Worm (Caenorhabditis elegans) whole organism, L2 larva: ENCODE measurements around the gene prx-5.
A peak's percentile ranks its signal among the peaks of the same experiment; 100 is the strongest.

Source experiments
- C34F6.9 ChIP-seq: fragments of 150-350 bp; optimal IDR thresholded peaks from 2 replicates; lab custom pipeline; 2014; ENCODE audit warnings: missing biosample characterization, missing genetic modification characterization
- R02D3.7 ChIP-seq: fragments of 150-350 bp; optimal IDR thresholded peaks from 2 replicates; lab custom pipeline; 2014; ENCODE audit warnings: missing biosample characterization, missing genetic modification characterization
- Y55F3AM.14 ChIP-seq: fragments of 200-800 bp; sonication (Bioruptor generic); optimal IDR thresholded peaks from 2 replicates; lab custom pipeline; 2018; ENCODE audit warnings: mild to moderate bottlenecking, missing genetic modification characterization, missing compliant biosample characterization
- ZK546.5 ChIP-seq: sonication (generic microtip); optimal IDR thresholded peaks from 2 replicates; lab custom pipeline; 2017; ENCODE audit warnings: missing biosample characterization, missing genetic modification characterization
- alr-1 ChIP-seq: fragments of 150-350 bp; optimal IDR thresholded peaks from 2 replicates; lab custom pipeline; 2014; ENCODE audit warnings: missing biosample characterization, missing genetic modification characterization
- ama-1 ChIP-seq: fragments of 150-350 bp; optimal IDR thresholded peaks from 2 replicates; lab custom pipeline; 2018; ENCODE audit warnings: inconsistent platforms
- blmp-1 ChIP-seq: sonication (generic microtip); optimal IDR thresholded peaks from 2 replicates; lab custom pipeline; 2017; ENCODE audit warnings: missing genetic modification characterization, mild to moderate bottlenecking, missing compliant biosample characterization, antibody characterized with exemption, moderate library complexity; ENCODE audit not compliant: insufficient read depth
- ceh-16 ChIP-seq: fragments of 150-350 bp; optimal IDR thresholded peaks from 2 replicates; lab custom pipeline; 2014; ENCODE audit warnings: missing biosample characterization, missing genetic modification characterization
- ceh-82 ChIP-seq: fragments of 150-350 bp; optimal IDR thresholded peaks from 2 replicates; lab custom pipeline; 2014; ENCODE audit warnings: missing biosample characterization, missing genetic modification characterization
- crh-2 ChIP-seq: sonication (generic microtip); optimal IDR thresholded peaks from 2 replicates; lab custom pipeline; 2017; ENCODE audit warnings: missing biosample characterization, missing genetic modification characterization
- dmd-4 ChIP-seq: sonication (generic microtip); optimal IDR thresholded peaks from 2 replicates; lab custom pipeline; 2017; ENCODE audit warnings: missing biosample characterization, missing genetic modification characterization
- elt-1 ChIP-seq: fragments of 150-350 bp; optimal IDR thresholded peaks from 2 replicates; lab custom pipeline; 2014; ENCODE audit warnings: missing biosample characterization, missing genetic modification characterization
- fos-1 ChIP-seq: fragments of 150-350 bp; optimal IDR thresholded peaks from 2 replicates; lab custom pipeline; 2014; ENCODE audit warnings: missing biosample characterization, missing genetic modification characterization
- gmeb-1 ChIP-seq: fragments of 150-350 bp; optimal IDR thresholded peaks from 2 replicates; lab custom pipeline; 2014; ENCODE audit warnings: missing biosample characterization, missing genetic modification characterization
- lin-11 ChIP-seq: fragments of 150-350 bp; sonication (generic microtip); optimal IDR thresholded peaks from 2 replicates; lab custom pipeline; 2014; ENCODE audit warnings: missing biosample characterization, missing genetic modification characterization, inconsistent platforms, mixed read lengths
- lin-13 ChIP-seq: fragments of 150-350 bp; optimal IDR thresholded peaks from 2 replicates; lab custom pipeline; 2014; ENCODE audit warnings: missing biosample characterization, missing genetic modification reagents, missing genetic modification characterization
- lin-39 ChIP-seq: fragments of 150-350 bp; optimal IDR thresholded peaks from 2 replicates; lab custom pipeline; 2014; ENCODE audit warnings: missing biosample characterization, missing genetic modification reagents, missing genetic modification characterization
- lsy-2 ChIP-seq, 2 experiments: fragments of 150-350 bp in 1 of 2; sonication (generic microtip) in 1 of 2; optimal IDR thresholded peaks; 2 replicates each; lab custom pipeline; 2014 to 2017; ENCODE audit warnings: missing biosample characterization in 2 of 2, missing genetic modification characterization in 2 of 2
- mbf-1 ChIP-seq: sonication (generic microtip); optimal IDR thresholded peaks from 2 replicates; lab custom pipeline; 2017; ENCODE audit warnings: missing biosample characterization, missing genetic modification characterization
- mdl-1 ChIP-seq, 2 experiments: fragments of 150-350 bp in 1 of 2; sonication (generic microtip) in 1 of 2; optimal IDR thresholded peaks; 2 replicates each; lab custom pipeline; 2017; ENCODE audit warnings: missing biosample characterization in 2 of 2, missing genetic modification characterization in 2 of 2
- nhr-129 ChIP-seq: fragments of 150-350 bp; optimal IDR thresholded peaks from 2 replicates; lab custom pipeline; 2014; ENCODE audit warnings: missing biosample characterization, missing genetic modification characterization
- nhr-21 ChIP-seq: fragments of 150-350 bp; optimal IDR thresholded peaks from 2 replicates; lab custom pipeline; 2014; ENCODE audit warnings: missing biosample characterization, missing genetic modification characterization
- nhr-23 ChIP-seq: fragments of 150-350 bp; optimal IDR thresholded peaks from 2 replicates; lab custom pipeline; 2014; ENCODE audit warnings: missing biosample characterization, missing genetic modification reagents, missing genetic modification characterization
- nhr-25 ChIP-seq: fragments of 150-350 bp; sonication (generic microtip); optimal IDR thresholded peaks from 3 replicates; lab custom pipeline; 2014; ENCODE audit warnings: missing biosample characterization, missing genetic modification characterization
- nhr-6 ChIP-seq: fragments of 150-350 bp; optimal IDR thresholded peaks from 2 replicates; lab custom pipeline; 2014; ENCODE audit warnings: missing biosample characterization, missing genetic modification characterization
- peb-1 ChIP-seq: fragments of 150-350 bp; optimal IDR thresholded peaks from 2 replicates; lab custom pipeline; 2014; ENCODE audit warnings: missing biosample characterization, missing genetic modification characterization
- sem-4 ChIP-seq: fragments of 150-350 bp; optimal IDR thresholded peaks from 2 replicates; lab custom pipeline; 2014; ENCODE audit warnings: missing biosample characterization, missing genetic modification reagents, missing genetic modification characterization
- sma-3 ChIP-seq: sonication (generic microtip); optimal IDR thresholded peaks from 2 replicates; lab custom pipeline; 2016; ENCODE audit warnings: missing genetic modification reagents, missing genetic modification characterization, missing compliant biosample characterization
- sma-9 ChIP-seq, 2 experiments: fragments of 150-350 bp in 1 of 2; sonication (generic microtip) in 1 of 2; optimal IDR thresholded peaks; 2 replicates each; lab custom pipeline; 2014 to 2016; ENCODE audit warnings: missing genetic modification characterization in 2 of 2, mild to moderate bottlenecking in 1 of 2, missing biosample characterization in 1 of 2, missing compliant biosample characterization in 1 of 2, missing genetic modification reagents in 1 of 2, moderate library complexity in 1 of 2
- snpc-4 ChIP-seq: fragments of 150-350 bp; optimal IDR thresholded peaks from 2 replicates; lab custom pipeline; 2014; ENCODE audit warnings: missing biosample characterization, missing genetic modification characterization
- unc-39 ChIP-seq: fragments of 150-350 bp; optimal IDR thresholded peaks from 2 replicates; lab custom pipeline; 2014; ENCODE audit warnings: missing biosample characterization, missing genetic modification characterization
- unc-55 ChIP-seq: fragments of 150-350 bp; sonication (generic microtip); optimal IDR thresholded peaks from 3 replicates; lab custom pipeline; 2014; ENCODE audit warnings: missing biosample characterization, missing genetic modification reagents, missing genetic modification characterization
- unc-62 ChIP-seq: fragments of 150-350 bp; optimal IDR thresholded peaks from 2 replicates; lab custom pipeline; 2014; ENCODE audit warnings: missing biosample characterization, missing genetic modification reagents, missing genetic modification characterization
- zag-1 ChIP-seq: fragments of 150-350 bp; optimal IDR thresholded peaks from 2 replicates; lab custom pipeline; 2014; ENCODE audit warnings: missing biosample characterization, missing genetic modification characterization
- ztf-1 ChIP-seq: fragments of 200-800 bp; sonication (Bioruptor generic); conservative IDR thresholded peaks from 2 replicates; pipeline ENCODE4 v1.3.6; 2022; ENCODE audit warnings: missing genetic modification characterization, missing compliant biosample characterization
- ztf-11 ChIP-seq: sonication (generic microtip); optimal IDR thresholded peaks from 2 replicates; lab custom pipeline; 2017; ENCODE audit warnings: missing biosample characterization, missing genetic modification characterization
- ztf-4 ChIP-seq: fragments of 150-350 bp; optimal IDR thresholded peaks from 2 replicates; lab custom pipeline; 2014; ENCODE audit warnings: missing biosample characterization, missing genetic modification characterization

The prx-5 gene

DNA sequence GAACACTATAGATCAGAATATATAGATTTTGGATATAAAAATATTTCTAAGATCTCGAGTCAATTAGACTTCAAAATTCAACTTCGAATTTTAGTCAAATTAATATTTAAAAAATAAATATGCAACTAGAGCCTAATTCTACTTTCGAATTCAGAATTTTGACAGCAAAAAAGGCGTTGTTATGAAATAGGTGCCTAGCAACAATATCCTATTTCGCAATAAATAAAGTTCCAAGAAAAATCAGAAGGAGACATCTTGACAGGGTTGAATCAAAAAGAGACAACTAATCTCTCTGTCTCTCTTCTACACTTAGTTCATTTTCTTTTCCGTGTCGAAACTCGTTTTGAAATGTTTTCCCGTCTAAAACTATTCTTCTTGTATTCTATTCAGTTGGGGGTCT lies 29.3 kb upstream of the prx-5 start:
- TF ChIP-seq sma-3 (GFP tag; lab: Kevin White, UChicago) (no peak), nhr-25 (peak; percentile 16)

DNA sequence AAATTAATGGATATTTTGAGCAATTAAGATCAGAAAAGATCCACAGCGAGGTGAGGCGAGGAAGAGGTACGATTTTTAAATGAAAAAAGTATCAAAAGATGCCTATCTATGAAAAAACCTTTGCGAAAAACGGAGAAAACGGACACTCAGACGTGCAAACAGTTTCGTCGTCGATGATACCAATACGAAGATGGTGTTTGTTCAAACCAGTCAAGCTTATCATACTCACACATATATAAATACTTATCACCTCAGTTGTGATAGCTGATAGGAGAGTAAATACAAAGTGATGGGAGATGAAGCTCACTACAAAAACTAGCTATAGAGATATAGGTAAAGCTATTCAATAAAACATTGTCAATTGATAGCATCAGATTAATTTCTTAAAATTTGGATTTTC lies 24.8 kb upstream of the prx-5 start:
- peak; percentile 40 for TF ChIP-seq fos-1
- no peak for TF ChIP-seq crh-2 (tag; lab: Kevin White, UChicago)
- TF ChIP-seq, all 48 proteins: peak for 1

DNA sequence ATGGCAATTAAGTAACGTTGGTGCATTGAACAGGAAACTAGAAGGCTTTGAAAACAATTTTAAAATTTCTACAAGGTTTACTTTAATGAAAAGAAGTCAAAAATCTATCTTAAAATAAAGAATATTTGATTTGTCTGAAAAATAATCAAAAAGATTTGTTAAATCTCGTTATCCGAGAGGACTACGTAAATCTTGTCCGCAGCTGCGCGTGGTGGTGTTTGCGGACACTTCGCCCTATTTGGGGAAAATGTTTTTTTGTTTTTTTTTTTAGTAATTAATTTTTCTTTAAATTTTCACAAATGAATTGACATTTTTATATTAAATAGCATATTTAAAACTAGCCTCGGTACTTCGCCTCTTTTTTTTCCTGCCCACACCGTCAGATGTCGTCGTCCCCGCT lies 20.7 kb upstream of the prx-5 start:
- no peak for TF ChIP-seq nhr-23
- TF ChIP-seq lin-13 = peak; percentile 72
- TF ChIP-seq ceh-82 (tag; lab: Kevin White, UChicago) = no peak
- TF ChIP-seq C34F6.9 (tag; lab: Kevin White, UChicago) = peak; percentile 84
- TF ChIP-seq crh-2 (tag; lab: Kevin White, UChicago) = peak; percentile 59
- no peak for TF ChIP-seq lin-11 (tag; lab: Kevin White, UChicago)
- TF ChIP-seq unc-55 = peak; percentile 71
- TF ChIP-seq ceh-16 (tag; lab: Kevin White, UChicago) = no peak
- TF ChIP-seq R02D3.7 (tag; lab: Kevin White, UChicago) = no peak
- TF ChIP-seq nhr-21 (tag; lab: Kevin White, UChicago) = no peak
- TF ChIP-seq mbf-1 = no peak
- TF ChIP-seq alr-1 (tag; lab: Kevin White, UChicago) = no peak
- peak; percentile 38 to 79 for TF ChIP-seq lsy-2 (tag; optimal IDR thresholded peaks at IDR 0.05; lab: Kevin White, UChicago)
- no peak for TF ChIP-seq mdl-1 (tag; optimal IDR thresholded peaks at IDR 0.05; lab: Kevin White, UChicago)
- no peak for TF ChIP-seq ama-1 (lab: Kevin White, UChicago)
- no peak for TF ChIP-seq elt-1
- no peak for TF ChIP-seq unc-62 (GFP tag; lab: Kevin White, UChicago)
- TF ChIP-seq fos-1 = peak; percentile 14
- TF ChIP-seq blmp-1 (tag; lab: Kevin White, UChicago) = no peak
- TF ChIP-seq gmeb-1 (tag; lab: Kevin White, UChicago) = no peak
- TF ChIP-seq sem-4 (tag; lab: Kevin White, UChicago) = no peak
- no peak for TF ChIP-seq ztf-1
- TF ChIP-seq sma-3 (GFP tag; lab: Kevin White, UChicago) = no peak
- TF ChIP-seq ZK546.5 (tag; lab: Kevin White, UChicago) = no peak
- TF ChIP-seq lin-39 = no peak
- TF ChIP-seq sma-9 (GFP tag; optimal IDR thresholded peaks at IDR 0.05; lab: Kevin White, UChicago) = peak; percentile 49
- TF ChIP-seq sma-9 (tag; optimal IDR thresholded peaks at IDR 0.05; lab: Kevin White, UChicago) = no peak
- TF ChIP-seq ztf-4 (tag; lab: Kevin White, UChicago) = no peak
- TF ChIP-seq ztf-11 (tag; lab: Kevin White, UChicago) = no peak

DNA sequence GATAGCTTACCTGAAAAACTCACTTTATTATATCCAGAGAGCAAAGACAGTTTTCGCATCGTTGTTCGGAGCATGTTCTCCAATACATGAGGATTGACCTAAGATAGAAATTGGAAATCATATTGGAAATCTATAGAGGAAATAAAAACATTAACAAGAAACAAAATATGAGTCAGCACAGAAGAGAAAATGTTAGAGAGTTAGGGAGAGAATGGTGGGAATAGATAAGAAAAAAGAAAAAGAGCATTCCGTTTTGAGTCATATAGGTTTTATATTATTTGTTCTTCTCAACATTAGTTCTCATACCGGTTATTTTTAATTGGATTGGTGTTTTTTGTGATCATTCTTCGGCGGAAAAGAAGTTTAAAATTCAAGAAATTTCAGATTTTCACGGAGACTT lies 19.8 kb upstream of the prx-5 start, which contains the start of gene hgap-2:
Gene hgap-2, minus strand, starts transcription at position 101 of the 400 bp plus-strand sequence.
- TF ChIP-seq Y55F3AM.14 (no peak), lin-39 (no peak), lsy-2 (tag; optimal IDR thresholded peaks at IDR 0.05; lab: Kevin White, UChicago) (no peak), ztf-11 (tag; lab: Kevin White, UChicago) (no peak), ceh-82 (tag; lab: Kevin White, UChicago) (no peak), fos-1 (peak; percentile 53)

DNA sequence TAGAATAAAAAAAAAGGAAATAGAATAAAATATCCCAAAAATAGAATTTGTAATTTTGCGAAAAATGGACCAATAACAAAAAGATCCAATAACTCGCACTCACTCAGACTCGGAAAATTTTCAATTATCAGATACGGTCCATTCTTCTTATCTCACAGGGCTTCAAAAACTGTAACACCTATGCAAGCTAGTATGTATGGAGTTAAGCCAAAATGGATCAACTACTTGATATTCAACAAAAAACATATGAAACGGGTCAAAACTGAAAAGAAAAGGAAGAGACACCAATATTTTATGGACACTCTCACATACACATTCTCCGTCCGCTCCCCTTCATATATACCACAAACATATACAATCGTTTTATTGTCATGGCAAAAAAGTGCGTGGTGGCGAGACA lies 19.0 kb upstream of the prx-5 start, which contains the start of gene C34C6.9:
Gene C34C6.9, plus strand, starts transcription at position 301 of the 400 bp plus-strand sequence.
- TF ChIP-seq nhr-21 (tag; lab: Kevin White, UChicago) (no peak), dmd-4 (tag; lab: Kevin White, UChicago) (no peak), Y55F3AM.14 (no peak), nhr-6 (tag; lab: Kevin White, UChicago) (no peak), peb-1 (tag; lab: Kevin White, UChicago) (no peak), sma-3 (GFP tag; lab: Kevin White, UChicago) (no peak), ceh-82 (tag; lab: Kevin White, UChicago) (no peak), unc-39 (no peak), nhr-129 (tag; lab: Kevin White, UChicago) (no peak), snpc-4 (tag; lab: Kevin White, UChicago) (no peak), zag-1 (tag; lab: Kevin White, UChicago) (no peak), sem-4 (tag; lab: Kevin White, UChicago) (no peak), lsy-2 (tag; optimal IDR thresholded peaks at IDR 0.05; lab: Kevin White, UChicago) (no peak), crh-2 (tag; lab: Kevin White, UChicago) (no peak), blmp-1 (tag; lab: Kevin White, UChicago) (no peak), nhr-23 (no peak), elt-1 (no peak)
